Fruit fly (Drosophila melanogaster) whole organism, embryonic: ENCODE measurements around the gene SCAR.

Source experiments
- B-H1 ChIP-seq: fragments of 200-800 bp; sonication (Bioruptor generic); IDR thresholded peaks from 3 replicates; pipeline ENCODE4 v1.3.6; 2022; ENCODE audit warnings: missing biosample characterization, missing genetic modification characterization
- CG10209 ChIP-seq: fragments of 200-800 bp; sonication (Bioruptor generic); optimal IDR thresholded peaks from 3 replicates; lab custom pipeline; 2017; ENCODE audit warnings: missing biosample characterization, mild to moderate bottlenecking, missing genetic modification characterization, missing genetic modification reagents
- CG11085 ChIP-seq: fragments of 200-800 bp; sonication (Bioruptor generic); IDR thresholded peaks from 2 replicates; pipeline ENCODE4 v1.3.6; 2022; ENCODE audit warnings: missing biosample characterization, missing genetic modification characterization
- CG11456 ChIP-seq: fragments of 200-800 bp; sonication (Bioruptor generic); IDR thresholded peaks from 3 replicates; pipeline ENCODE4 v1.3.6; 2022; ENCODE audit warnings: missing biosample characterization, missing genetic modification characterization
- CG11696 ChIP-seq: fragments of 200-800 bp; sonication (Bioruptor generic); IDR thresholded peaks from 2 replicates; pipeline ENCODE4 v1.3.6; 2022; ENCODE audit warnings: missing biosample characterization, missing genetic modification characterization
- CG12104 ChIP-seq: fragments of 200-800 bp; sonication (Bioruptor generic); optimal IDR thresholded peaks from 3 replicates; lab custom pipeline; 2016; ENCODE audit warnings: missing biosample characterization, missing genetic modification characterization
- CG12219 ChIP-seq: fragments of 200-800 bp; sonication (Bioruptor generic); optimal IDR thresholded peaks from 3 replicates; lab custom pipeline; 2018; ENCODE audit warnings: missing biosample characterization, mild to moderate bottlenecking, missing genetic modification characterization
- CG14860 ChIP-seq: fragments of 200-800 bp; sonication (Bioruptor generic); IDR thresholded peaks from 3 replicates; pipeline ENCODE4 v1.3.6; 2022; ENCODE audit warnings: missing biosample characterization, missing genetic modification characterization; ENCODE audit not compliant: partially characterized antibody
- CG17359 ChIP-seq: fragments of 200-800 bp; sonication (Bioruptor generic); optimal IDR thresholded peaks from 3 replicates; lab custom pipeline; 2018; ENCODE audit warnings: missing biosample characterization, mild to moderate bottlenecking, missing genetic modification characterization, moderate library complexity
- CG1792 ChIP-seq: fragments of 200-800 bp; sonication (Bioruptor generic); optimal IDR thresholded peaks from 2 replicates; lab custom pipeline; 2016; ENCODE audit warnings: missing biosample characterization, missing genetic modification characterization
- CG2120 ChIP-seq: fragments of 200-800 bp; sonication (Bioruptor generic); optimal IDR thresholded peaks from 3 replicates; lab custom pipeline; 2016; ENCODE audit warnings: missing biosample characterization, missing genetic modification characterization
- CG3065 ChIP-seq: fragments of 200-800 bp; sonication (Bioruptor generic); optimal IDR thresholded peaks from 2 replicates; lab custom pipeline; 2016; ENCODE audit warnings: missing biosample characterization, missing genetic modification characterization
- CG3163 ChIP-seq: fragments of 200-800 bp; sonication (Bioruptor generic); optimal IDR thresholded peaks from 3 replicates; lab custom pipeline; 2016; ENCODE audit warnings: missing biosample characterization, missing genetic modification characterization
- CG3847 ChIP-seq: fragments of 200-800 bp; sonication (Bioruptor generic); IDR thresholded peaks from 2 replicates; pipeline ENCODE4 v1.3.6; 2022; ENCODE audit warnings: missing biosample characterization, missing genetic modification characterization
- CG5180 ChIP-seq: fragments of 200-800 bp; sonication (Bioruptor generic); optimal IDR thresholded peaks from 3 replicates; lab custom pipeline; 2017; ENCODE audit warnings: missing biosample characterization, missing genetic modification characterization, mild to moderate bottlenecking, moderate library complexity, missing genetic modification reagents
- CG6254 ChIP-seq: fragments of 200-800 bp; sonication (Bioruptor generic); optimal IDR thresholded peaks from 3 replicates; lab custom pipeline; 2017; ENCODE audit warnings: mild to moderate bottlenecking, missing biosample characterization, missing genetic modification reagents, missing genetic modification characterization
- CG8924 ChIP-seq: fragments of 200-800 bp; optimal IDR thresholded peaks from 3 replicates; lab custom pipeline; 2019; ENCODE audit warnings: missing biosample characterization, mild to moderate bottlenecking, missing genetic modification characterization, moderate library complexity
- D ChIP-seq, 2 experiments: fragments of 200-800 bp in 1 of 2; fragments of >200 bp in 1 of 2; sonication (Bioruptor generic) in 1 of 2; optimal IDR thresholded peaks; 2 replicates in 1 of 2; 3 replicates in 1 of 2; lab custom pipeline; 2017; ENCODE audit warnings: mild to moderate bottlenecking in 1 of 2, missing biosample characterization in 1 of 2, missing genetic modification characterization in 1 of 2, missing genetic modification reagents in 1 of 2
- Dfd ChIP-seq, 2 experiments: fragments of >200 bp; optimal IDR thresholded peaks; 2 replicates each; lab custom pipeline; 2017; ENCODE audit warnings: missing biosample characterization in 2 of 2, missing genetic modification characterization in 2 of 2
- ERR ChIP-seq: fragments of 200-800 bp; sonication (Bioruptor generic); optimal IDR thresholded peaks from 2 replicates; lab custom pipeline; 2016; ENCODE audit warnings: missing biosample characterization, missing genetic modification characterization
- Fer3 ChIP-seq: fragments of 200-800 bp; sonication (Bioruptor generic); optimal IDR thresholded peaks from 2 replicates; lab custom pipeline; 2018; ENCODE audit warnings: missing biosample characterization, mild to moderate bottlenecking, missing genetic modification characterization, moderate library complexity
- GATAe ChIP-seq: fragments of 200-800 bp; sonication (Bioruptor generic); conservative IDR thresholded peaks from 2 replicates; pipeline ENCODE4 v1.3.6; 2022; ENCODE audit warnings: missing biosample characterization, missing genetic modification characterization
- Gug ChIP-seq: fragments of 200-800 bp; sonication (Bioruptor generic); IDR thresholded peaks from 4 replicates; pipeline ENCODE4 v1.3.6; 2022; ENCODE audit warnings: missing biosample characterization, missing genetic modification characterization
- HmgZ ChIP-seq: fragments of 200-800 bp; sonication (Bioruptor generic); optimal IDR thresholded peaks from 2 replicates; lab custom pipeline; 2018; ENCODE audit warnings: missing biosample characterization, mild to moderate bottlenecking, missing genetic modification characterization
- Hr39 ChIP-seq: fragments of >200 bp; optimal IDR thresholded peaks from 2 replicates; lab custom pipeline; 2017
- MESR4 ChIP-seq: fragments of 200-800 bp; sonication (Bioruptor generic); optimal IDR thresholded peaks from 2 replicates; lab custom pipeline; 2018; ENCODE audit warnings: missing biosample characterization, mild to moderate bottlenecking, missing genetic modification characterization, moderate library complexity
- Rx ChIP-seq: fragments of 200-800 bp; sonication (Bioruptor generic); IDR thresholded peaks from 2 replicates; pipeline ENCODE4 v1.3.6; 2022; ENCODE audit warnings: missing biosample characterization, missing genetic modification characterization
- Scr ChIP-seq: fragments of 200-800 bp; sonication (Bioruptor generic); IDR thresholded peaks from 2 replicates; pipeline ENCODE4 v1.3.6; 2022; ENCODE audit warnings: missing biosample characterization, missing genetic modification characterization; ENCODE audit not compliant: partially characterized antibody
- Sox102F ChIP-seq: fragments of 200-800 bp; sonication (Bioruptor generic); optimal IDR thresholded peaks from 2 replicates; lab custom pipeline; 2018; ENCODE audit warnings: missing biosample characterization, mild to moderate bottlenecking, missing genetic modification characterization, moderate library complexity
- Xbp1 ChIP-seq: fragments of 200-800 bp; sonication (Bioruptor generic); optimal IDR thresholded peaks from 3 replicates; lab custom pipeline; 2016; ENCODE audit warnings: missing biosample characterization, mild to moderate bottlenecking, missing genetic modification characterization
- abd-A ChIP-seq: fragments of 200-800 bp; sonication (Bioruptor generic); optimal IDR thresholded peaks from 3 replicates; lab custom pipeline; 2019; ENCODE audit warnings: missing biosample characterization, mild to moderate bottlenecking, missing genetic modification characterization, moderate library complexity
- ara ChIP-seq: fragments of 200-800 bp; sonication (Bioruptor generic); IDR thresholded peaks from 2 replicates; pipeline ENCODE4 v1.3.6; 2022; ENCODE audit warnings: missing biosample characterization, missing genetic modification characterization
- chif ChIP-seq, 2 experiments: fragments of 200-800 bp; sonication (Bioruptor generic); optimal IDR thresholded peaks; 3 replicates each; lab custom pipeline; 2016; ENCODE audit warnings: missing biosample characterization in 2 of 2, missing genetic modification characterization in 2 of 2
- cwo ChIP-seq: fragments of 200-800 bp; sonication (Bioruptor generic); optimal IDR thresholded peaks from 3 replicates; lab custom pipeline; 2017; ENCODE audit warnings: missing biosample characterization, missing genetic modification characterization, mild to moderate bottlenecking, moderate library complexity, missing genetic modification reagents
- gsb ChIP-seq: fragments of 200-800 bp; sonication (Bioruptor generic); IDR thresholded peaks from 2 replicates; pipeline ENCODE4 v1.3.6; 2022; ENCODE audit warnings: missing biosample characterization, missing genetic modification characterization
- insv ChIP-seq, 2 experiments: fragments of 200-800 bp; sonication (Bioruptor generic); optimal IDR thresholded peaks; 3 replicates each; lab custom pipeline; 2016 to 2018; ENCODE audit warnings: missing biosample characterization in 2 of 2, missing genetic modification characterization in 2 of 2
- lola ChIP-seq, 3 experiments: fragments of >200 bp in 2 of 3; fragments of 200-800 bp in 1 of 3; sonication (Bioruptor generic) in 1 of 3; optimal IDR thresholded peaks; 2 replicates each; lab custom pipeline; 2017 to 2019; ENCODE audit warnings: missing biosample characterization in 3 of 3, missing genetic modification characterization in 3 of 3, mild to moderate bottlenecking in 1 of 3, moderate library complexity in 1 of 3
- maf-S ChIP-seq: fragments of 200-800 bp; sonication (Bioruptor generic); optimal IDR thresholded peaks from 2 replicates; lab custom pipeline; 2016; ENCODE audit warnings: missing biosample characterization, missing genetic modification characterization
- nerfin-2 ChIP-seq: fragments of 200-800 bp; sonication (Bioruptor generic); IDR thresholded peaks from 2 replicates; pipeline ENCODE4 v1.3.6; 2022; ENCODE audit warnings: missing biosample characterization, missing genetic modification characterization; ENCODE audit not compliant: partially characterized antibody
- odd ChIP-seq: fragments of 200-800 bp; sonication (Bioruptor generic); optimal IDR thresholded peaks from 2 replicates; lab custom pipeline; 2017; ENCODE audit warnings: missing biosample characterization, mild to moderate bottlenecking, missing genetic modification characterization
- p53 ChIP-seq: fragments of 200-800 bp; sonication (Bioruptor generic); optimal IDR thresholded peaks from 2 replicates; lab custom pipeline; 2016; ENCODE audit warnings: missing biosample characterization, missing genetic modification characterization
- peb ChIP-seq: fragments of 200-800 bp; sonication (Bioruptor generic); IDR thresholded peaks from 2 replicates; pipeline ENCODE4 v1.3.6; 2022; ENCODE audit warnings: missing biosample characterization, missing genetic modification characterization
- pros ChIP-seq: fragments of 200-800 bp; sonication (Bioruptor generic); optimal IDR thresholded peaks from 3 replicates; lab custom pipeline; 2019; ENCODE audit warnings: missing biosample characterization, mild to moderate bottlenecking, missing genetic modification characterization, moderate library complexity
- salm ChIP-seq: fragments of 200-800 bp; sonication (Bioruptor generic); optimal IDR thresholded peaks from 2 replicates; lab custom pipeline; 2018; ENCODE audit warnings: missing biosample characterization, mild to moderate bottlenecking, missing genetic modification characterization
- schlank ChIP-seq: fragments of 200-800 bp; sonication (Bioruptor generic); optimal IDR thresholded peaks from 2 replicates; lab custom pipeline; 2018; ENCODE audit warnings: missing biosample characterization, mild to moderate bottlenecking, missing genetic modification characterization
- shn ChIP-seq: fragments of 200-800 bp; sonication (Bioruptor generic); optimal IDR thresholded peaks from 3 replicates; lab custom pipeline; 2016; ENCODE audit warnings: missing biosample characterization, missing genetic modification characterization
- sr ChIP-seq: fragments of 200-800 bp; sonication (Bioruptor generic); IDR thresholded peaks from 3 replicates; pipeline ENCODE4 v1.3.6; 2022; ENCODE audit warnings: missing biosample characterization, missing genetic modification characterization
- ssp ChIP-seq: fragments of 200-800 bp; sonication (Bioruptor generic); IDR thresholded peaks from 2 replicates; pipeline ENCODE4 v1.3.6; 2022; ENCODE audit warnings: missing biosample characterization, missing genetic modification characterization
- tin ChIP-seq: fragments of 200-800 bp; sonication (Bioruptor generic); optimal IDR thresholded peaks from 3 replicates; lab custom pipeline; 2016; ENCODE audit warnings: missing biosample characterization, missing genetic modification characterization
- usp ChIP-seq: fragments of >200 bp; optimal IDR thresholded peaks from 2 replicates; lab custom pipeline; 2017; ENCODE audit warnings: missing biosample characterization, missing genetic modification characterization

The SCAR gene

dm6 chr2L:10987370-10987853, 10.8 kb downstream of the SCAR start, which contains the start of the genes piwi and CG12253 (continued):
- no peak for TF ChIP-seq CG3163
- TF ChIP-seq CG14860 (GFP tag; lab: Robert Waterston, UW): no peak
- TF ChIP-seq HmgZ (tag; lab: Kevin White, UChicago): peak; percentile 50
- no peak for TF ChIP-seq abd-A
- peak; percentile 35 for TF ChIP-seq shn (GFP tag; lab: Kevin White, UChicago)
- TF ChIP-seq CG1792: no peak
- no peak for TF ChIP-seq CG11085 (GFP tag; lab: Robert Waterston, UW)
- no peak for TF ChIP-seq ara (GFP tag; lab: Robert Waterston, UW)
- TF ChIP-seq Scr: no peak
- TF ChIP-seq peb: no peak
- TF ChIP-seq Rx (GFP tag; lab: Robert Waterston, UW): no peak
- no peak for TF ChIP-seq p53 (GFP tag; lab: Kevin White, UChicago)
- TF ChIP-seq nerfin-2 (GFP tag; lab: Robert Waterston, UW): no peak
- peak; percentile 19 for TF ChIP-seq CG12104 (GFP tag; lab: Kevin White, UChicago)
- no peak for TF ChIP-seq CG5180 (GFP tag; lab: Kevin White, UChicago)
- TF ChIP-seq cwo: no peak
- no peak for TF ChIP-seq CG12219 (GFP tag; lab: Kevin White, UChicago)
- TF ChIP-seq Fer3 (tag; lab: Kevin White, UChicago): peak; percentile 47
- no peak for TF ChIP-seq MESR4
- no peak for TF ChIP-seq salm (tag; lab: Kevin White, UChicago)
- TF ChIP-seq Sox102F: peak; percentile 93
- TF ChIP-seq insv (GFP tag; optimal IDR thresholded peaks at IDR 0.05; lab: Kevin White, UChicago): no peak
- no peak for TF ChIP-seq CG6254 (GFP tag; lab: Kevin White, UChicago)
- no peak for TF ChIP-seq maf-S (GFP tag; lab: Kevin White, UChicago)
- TF ChIP-seq sr (GFP tag; lab: Robert Waterston, UW): no peak
- peak; percentile 53 for TF ChIP-seq CG3065 (GFP tag; lab: Kevin White, UChicago)
- peak; percentile 76 for TF ChIP-seq CG2120 (GFP tag; lab: Kevin White, UChicago)
- TF ChIP-seq Hr39 (lab: Kevin White, UChicago): no peak
- no peak for TF ChIP-seq pros
- TF ChIP-seq Dfd (GFP tag; optimal IDR thresholded peaks at IDR 0.05; lab: Kevin White, UChicago): no peak
- TF ChIP-seq CG11696 (GFP tag; lab: Robert Waterston, UW): no peak
- TF ChIP-seq CG8924: peak; percentile 89
- no peak for TF ChIP-seq CG10209 (GFP tag; lab: Kevin White, UChicago)
- TF ChIP-seq lola (GFP tag; optimal IDR thresholded peaks at IDR 0.05; lab: Kevin White, UChicago): peak in 1 of 3 experiments; percentile 88
- TF ChIP-seq Xbp1: peak; percentile 83
- peak; percentile 40 for TF ChIP-seq CG17359 (tag; lab: Kevin White, UChicago)
- no peak for TF ChIP-seq gsb (GFP tag; lab: Robert Waterston, UW)
- no peak for TF ChIP-seq usp
- TF ChIP-seq ERR: no peak
- TF ChIP-seq Gug (GFP tag; lab: Robert Waterston, UW): no peak
- no peak for TF ChIP-seq B-H1 (GFP tag; lab: Robert Waterston, UW)
- TF ChIP-seq tin: peak; percentile 37
- peak; percentile 54 for TF ChIP-seq odd
- TF ChIP-seq CG11456 (GFP tag; lab: Robert Waterston, UW): no peak; the same call in 2 of the 3 replicates
- peak; percentile 84 for TF ChIP-seq CG3847 (GFP tag; lab: Robert Waterston, UW)
- no peak for TF ChIP-seq D (optimal IDR thresholded peaks at IDR 0.05; lab: Kevin White, UChicago)
- peak; percentile 28 for TF ChIP-seq D (GFP tag; optimal IDR thresholded peaks at IDR 0.05; lab: Kevin White, UChicago)
- TF ChIP-seq schlank (tag; lab: Kevin White, UChicago): peak; percentile 7
- peak; percentile 31 to 63 for TF ChIP-seq chif (GFP tag; optimal IDR thresholded peaks at IDR 0.05; lab: Kevin White, UChicago)
- no peak for TF ChIP-seq ssp
- TF ChIP-seq GATAe: no peak
